Worm (Caenorhabditis elegans) whole organism, late embryonic: ENCODE data around the gene ced-7.

Source experiments
- ama-1 ChIP-seq: fragments of 150-350 bp; optimal IDR thresholded peaks from 2 replicates; lab custom pipeline; 2014
- ceh-30 ChIP-seq: fragments of 150-350 bp; optimal IDR thresholded peaks from 2 replicates; lab custom pipeline; 2014; ENCODE audit warnings: missing biosample characterization, missing genetic modification characterization
- elt-4 ChIP-seq: sonication (generic microtip); optimal IDR thresholded peaks from 2 replicates; lab custom pipeline; 2016; ENCODE audit warnings: missing genetic modification characterization, missing compliant biosample characterization
- fkh-10 ChIP-seq: fragments of 150-350 bp; optimal IDR thresholded peaks from 2 replicates; lab custom pipeline; 2014; ENCODE audit warnings: missing biosample characterization, missing genetic modification reagents, missing genetic modification characterization
- lin-11 ChIP-seq: fragments of 200-800 bp; sonication (Bioruptor generic); optimal IDR thresholded peaks from 2 replicates; lab custom pipeline; 2018; ENCODE audit warnings: mild to moderate bottlenecking, missing genetic modification characterization, missing compliant biosample characterization
- npax-4 ChIP-seq: sonication (generic microtip); optimal IDR thresholded peaks from 2 replicates; lab custom pipeline; 2016; ENCODE audit warnings: missing genetic modification characterization, missing compliant biosample characterization
- odd-2 ChIP-seq: sonication (generic microtip); optimal IDR thresholded peaks from 2 replicates; lab custom pipeline; 2017; ENCODE audit warnings: antibody characterized with exemption, mild to moderate bottlenecking, missing genetic modification characterization, missing compliant biosample characterization
- pha-4 ChIP-seq: fragments of 150-350 bp; optimal IDR thresholded peaks from 2 replicates; lab custom pipeline; 2018; ENCODE audit warnings: missing biosample characterization, missing genetic modification reagents, missing genetic modification characterization
- ref-2 ChIP-seq: sonication (generic microtip); optimal IDR thresholded peaks from 2 replicates; lab custom pipeline; 2016; ENCODE audit warnings: missing genetic modification characterization, missing compliant biosample characterization
- tbx-2 ChIP-seq: sonication (generic microtip); optimal IDR thresholded peaks from 2 replicates; lab custom pipeline; 2016; ENCODE audit warnings: missing genetic modification characterization, missing compliant biosample characterization
- unc-55 ChIP-seq: sonication (generic microtip); optimal IDR thresholded peaks from 2 replicates; lab custom pipeline; 2017; ENCODE audit warnings: missing biosample characterization, missing genetic modification reagents, missing genetic modification characterization
- unc-86 ChIP-seq: sonication (generic microtip); optimal IDR thresholded peaks from 2 replicates; lab custom pipeline; 2016; ENCODE audit warnings: missing genetic modification characterization, missing compliant biosample characterization

- no peak for TF ChIP-seq ref-2 (tag; lab: Kevin White, UChicago)
- no peak for TF ChIP-seq odd-2 (tag; lab: Kevin White, UChicago)
- TF ChIP-seq unc-86 (tag; lab: Kevin White, UChicago): no peak
- TF ChIP-seq npax-4 (tag; lab: Kevin White, UChicago): no peak
- TF ChIP-seq fkh-10 (GFP tag; lab: Kevin White, UChicago): no peak
- TF ChIP-seq pha-4: no peak
- TF ChIP-seq unc-55 (GFP tag; lab: Kevin White, UChicago): no peak
- TF ChIP-seq elt-4 (tag; lab: Kevin White, UChicago): no peak
- no peak for TF ChIP-seq tbx-2 (tag; lab: Kevin White, UChicago)
- no peak for TF ChIP-seq ceh-30 (tag; lab: Kevin White, UChicago)
- no peak for TF ChIP-seq ama-1
- TF ChIP-seq lin-11 (tag; lab: Kevin White, UChicago): no peak
Measured at ce11 chrIII:9623460-9623859, 43.6 kb upstream of the ced-7 start.
